Fruit fly (Drosophila melanogaster) whole organism, adult: ENCODE data around the gene CG9154.

Source experiments
- CG11617 ChIP-seq: fragments of 200-800 bp; sonication (Bioruptor generic); optimal IDR thresholded peaks from 2 replicates; lab custom pipeline; 2017; ENCODE audit warnings: mild to moderate bottlenecking, missing biosample characterization, missing genetic modification reagents, missing genetic modification characterization
- CG12768 ChIP-seq: fragments of 200-800 bp; sonication (Bioruptor generic); optimal IDR thresholded peaks from 2 replicates; lab custom pipeline; 2017; ENCODE audit warnings: missing biosample characterization, missing genetic modification characterization, mild to moderate bottlenecking, moderate library complexity, missing genetic modification reagents
- CG14711 ChIP-seq: fragments of 200-800 bp; sonication (Bioruptor generic); optimal IDR thresholded peaks from 2 replicates; lab custom pipeline; 2018; ENCODE audit warnings: missing biosample characterization, mild to moderate bottlenecking, missing genetic modification characterization, moderate library complexity
- CG1620 ChIP-seq: fragments of 200-800 bp; sonication (Bioruptor generic); optimal IDR thresholded peaks from 2 replicates; lab custom pipeline; 2016; ENCODE audit warnings: missing biosample characterization, missing genetic modification characterization
- CG33017 ChIP-seq: fragments of 200-800 bp; sonication (Bioruptor generic); optimal IDR thresholded peaks from 2 replicates; lab custom pipeline; 2018; ENCODE audit warnings: missing biosample characterization, mild to moderate bottlenecking, missing genetic modification characterization, moderate library complexity
- CG5204 ChIP-seq: fragments of 200-800 bp; sonication (Bioruptor generic); optimal IDR thresholded peaks from 2 replicates; lab custom pipeline; 2016; ENCODE audit warnings: missing biosample characterization, missing genetic modification characterization
- CG7045 ChIP-seq: fragments of 200-800 bp; sonication (Bioruptor generic); optimal IDR thresholded peaks from 2 replicates; lab custom pipeline; 2017; ENCODE audit warnings: missing biosample characterization, mild to moderate bottlenecking, missing genetic modification characterization
- CG7101 ChIP-seq: fragments of 200-800 bp; sonication (Bioruptor generic); optimal IDR thresholded peaks from 2 replicates; lab custom pipeline; 2018; ENCODE audit warnings: missing biosample characterization, mild to moderate bottlenecking, missing genetic modification characterization, moderate library complexity
- Clk ChIP-seq: fragments of 200-800 bp; sonication (Bioruptor generic); optimal IDR thresholded peaks from 2 replicates; lab custom pipeline; 2017; ENCODE audit warnings: missing biosample characterization, missing genetic modification characterization
- Crg-1 ChIP-seq: fragments of 200-800 bp; sonication (Bioruptor generic); optimal IDR thresholded peaks from 2 replicates; lab custom pipeline; 2016; ENCODE audit warnings: missing biosample characterization, missing genetic modification characterization
- Hr96 ChIP-seq: fragments of 200-800 bp; sonication (Bioruptor generic); optimal IDR thresholded peaks from 2 replicates; lab custom pipeline; 2016; ENCODE audit warnings: missing biosample characterization, missing genetic modification characterization
- Mnt ChIP-seq: fragments of 200-800 bp; sonication (Bioruptor generic); optimal IDR thresholded peaks from 2 replicates; lab custom pipeline; 2016; ENCODE audit warnings: missing biosample characterization, mild to moderate bottlenecking, missing genetic modification characterization
- bab1 ChIP-seq: fragments of 200-800 bp; sonication (Bioruptor generic); optimal IDR thresholded peaks from 3 replicates; lab custom pipeline; 2019; ENCODE audit warnings: missing biosample characterization, mild to moderate bottlenecking, missing genetic modification characterization, moderate library complexity
- cic ChIP-seq: fragments of 200-800 bp; sonication (Bioruptor generic); optimal IDR thresholded peaks from 2 replicates; lab custom pipeline; 2017; ENCODE audit warnings: missing biosample characterization, mild to moderate bottlenecking, missing genetic modification characterization, moderate library complexity
- cnc ChIP-seq, 2 experiments: fragments of >200 bp; optimal IDR thresholded peaks; 2 replicates each; lab custom pipeline; 2017
- kay ChIP-seq: fragments of 200-800 bp; sonication (Bioruptor generic); peaks from one replicate; lab custom pipeline; 2016; ENCODE audit warnings: missing biosample characterization, missing genetic modification characterization, borderline replicate concordance
- ovo ChIP-seq: fragments of 200-800 bp; sonication (Bioruptor generic); optimal IDR thresholded peaks from 2 replicates; lab custom pipeline; 2016; ENCODE audit warnings: missing biosample characterization, missing genetic modification characterization
- pad ChIP-seq: fragments of 200-800 bp; sonication (Bioruptor generic); optimal IDR thresholded peaks from 3 replicates; lab custom pipeline; 2017; ENCODE audit warnings: missing biosample characterization, missing genetic modification characterization, mild to moderate bottlenecking, moderate library complexity, missing genetic modification reagents
- tj ChIP-seq: fragments of 200-800 bp; sonication (Bioruptor generic); optimal IDR thresholded peaks from 3 replicates; lab custom pipeline; 2017; ENCODE audit warnings: missing biosample characterization, mild to moderate bottlenecking, missing genetic modification characterization, moderate library complexity
- toe ChIP-seq: fragments of 200-800 bp; sonication (Bioruptor generic); optimal IDR thresholded peaks from 2 replicates; lab custom pipeline; 2016; ENCODE audit warnings: missing biosample characterization, missing genetic modification characterization

The CG9154 gene

dm6 chr2L:6088371-6089365 is 18.2 kb upstream of the CG9154 start:
- TF ChIP-seq CG14711 (tag; lab: Kevin White, UChicago) (no peak), kay (GFP tag; lab: Kevin White, UChicago) (peak; percentile 100), ovo (peak; percentile 63), bab1 (GFP tag; lab: Kevin White, UChicago) (peak; percentile 79), Hr96 (GFP tag; lab: Kevin White, UChicago) (peak; percentile 52), Mnt (GFP tag; lab: Kevin White, UChicago) (peak; percentile 99), CG33017 (tag; lab: Kevin White, UChicago) (peak; percentile 48), CG11617 (peak; percentile 69), cnc (optimal IDR thresholded peaks at IDR 0.05; lab: Kevin White, UChicago) (peak; percentile 91 to 93), tj (GFP tag; lab: Kevin White, UChicago) (peak; percentile 85), CG7101 (tag; lab: Kevin White, UChicago) (peak; percentile 66), pad (GFP tag; lab: Kevin White, UChicago) (peak; percentile 54), CG7045 (GFP tag; lab: Kevin White, UChicago) (peak; percentile 47), toe (GFP tag; lab: Kevin White, UChicago) (no peak), Crg-1 (GFP tag; lab: Kevin White, UChicago) (peak; percentile 49), CG5204 (GFP tag; lab: Kevin White, UChicago) (no peak), Clk (GFP tag; lab: Kevin White, UChicago) (peak; percentile 47), cic (GFP tag; lab: Kevin White, UChicago) (peak; percentile 99), CG1620 (GFP tag; lab: Kevin White, UChicago) (peak; percentile 19), CG12768 (GFP tag; lab: Kevin White, UChicago) (peak; percentile 88)

dm6 chr2L:6087685-6088084 is 17.2 kb upstream of the CG9154 start:
- TF ChIP-seq bab1 (GFP tag; lab: Kevin White, UChicago) (no peak), CG11617 (no peak), CG7101 (tag; lab: Kevin White, UChicago) (no peak), CG1620 (GFP tag; lab: Kevin White, UChicago) (no peak), toe (GFP tag; lab: Kevin White, UChicago) (no peak), CG7045 (GFP tag; lab: Kevin White, UChicago) (no peak), cic (GFP tag; lab: Kevin White, UChicago) (no peak)

dm6 chr2L:6086771-6087170 is 16.3 kb upstream of the CG9154 start:
- TF ChIP-seq cic (GFP tag; lab: Kevin White, UChicago), result no peak
- no peak for TF ChIP-seq CG7045 (GFP tag; lab: Kevin White, UChicago)
- no peak for TF ChIP-seq ovo
- no peak for TF ChIP-seq pad (GFP tag; lab: Kevin White, UChicago)
- no peak for TF ChIP-seq Crg-1 (GFP tag; lab: Kevin White, UChicago)
- TF ChIP-seq CG14711 (tag; lab: Kevin White, UChicago), result peak; percentile 8
- peak; percentile 29 for TF ChIP-seq tj (GFP tag; lab: Kevin White, UChicago)
- no peak for TF ChIP-seq Clk (GFP tag; lab: Kevin White, UChicago)
- TF ChIP-seq CG12768 (GFP tag; lab: Kevin White, UChicago), result peak; percentile 20
- TF ChIP-seq cnc (optimal IDR thresholded peaks at IDR 0.05; lab: Kevin White, UChicago), result no peak

dm6 chr2L:6085733-6086317 is 15.3 kb upstream of the CG9154 start:
- no peak for TF ChIP-seq CG7045 (GFP tag; lab: Kevin White, UChicago)
- TF ChIP-seq Mnt (GFP tag; lab: Kevin White, UChicago), result no peak
- no peak for TF ChIP-seq CG7101 (tag; lab: Kevin White, UChicago)
- TF ChIP-seq cnc (optimal IDR thresholded peaks at IDR 0.05; lab: Kevin White, UChicago), result no peak
- TF ChIP-seq Crg-1 (GFP tag; lab: Kevin White, UChicago), result no peak
- no peak for TF ChIP-seq bab1 (GFP tag; lab: Kevin White, UChicago)
- no peak for TF ChIP-seq Clk (GFP tag; lab: Kevin White, UChicago)
- no peak for TF ChIP-seq toe (GFP tag; lab: Kevin White, UChicago)

dm6 chr2L:6084694-6085093 is 14.2 kb upstream of the CG9154 start:
- TF ChIP-seq cic (GFP tag; lab: Kevin White, UChicago), result peak; percentile 9
- peak in 1 of 2 experiments; percentile 55 for TF ChIP-seq cnc (optimal IDR thresholded peaks at IDR 0.05; lab: Kevin White, UChicago)
- TF ChIP-seq kay (GFP tag; lab: Kevin White, UChicago), result no peak
